Worm (Caenorhabditis elegans): Measurements from ENCODE around the gene zig-5.
A peak's percentile ranks its signal among the peaks of the same experiment; 100 is the strongest.

Gene zig-5

DNA sequence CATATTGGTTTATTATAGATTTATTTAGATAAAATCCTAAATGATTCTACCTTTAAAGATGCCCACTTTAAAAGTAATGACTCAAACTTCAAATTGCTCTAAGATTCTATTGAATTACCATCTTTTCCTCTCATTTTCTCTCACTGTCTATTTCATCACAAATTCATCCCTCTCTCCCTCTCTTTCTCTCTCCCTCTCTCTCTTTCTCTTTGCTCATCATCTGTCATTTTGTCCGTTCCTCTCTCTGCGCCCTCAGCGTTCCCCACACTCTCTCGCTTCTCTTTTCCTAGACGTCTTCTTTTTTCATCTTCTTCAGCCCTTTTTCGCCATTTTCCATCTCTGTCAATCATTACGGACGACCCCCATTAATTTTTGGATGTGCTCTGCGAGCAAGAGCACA lies 48.2 kb downstream of the zig-5 start (continued):
- TF ChIP-seq sox-4 (tag; optimal IDR thresholded peaks at IDR 0.05) (no peak), lin-13 (GFP tag; optimal IDR thresholded peaks at IDR 0.05) (peak; percentile 5), dsc-1 (tag; optimal IDR thresholded peaks at IDR 0.05) (peak; percentile 47), fkh-4 (tag; optimal IDR thresholded peaks at IDR 0.05; ENCODE audit: borderline replicate concordance) (no peak), ceh-90 (tag; optimal IDR thresholded peaks at IDR 0.05) (no peak), lin-35 (GFP tag; optimal IDR thresholded peaks at IDR 0.05) (peak; percentile 73 to 79), ets-5 (GFP tag; IDR thresholded peaks at IDR 0.05) (no peak), ztf-4 (tag; optimal IDR thresholded peaks at IDR 0.05) (no peak), rnt-1 (tag; optimal IDR thresholded peaks at IDR 0.05) (no peak), xbp-1 (tag; optimal IDR thresholded peaks at IDR 0.05) (peak; percentile 22), pqm-1 (tag; optimal IDR thresholded peaks at IDR 0.05) (no peak), skn-1 (tag; optimal IDR thresholded peaks at IDR 0.05) (no peak), nhr-90 (tag; optimal IDR thresholded peaks at IDR 0.05; ENCODE audit: poor library complexity) (no peak), hpl-2 (GFP tag; optimal IDR thresholded peaks at IDR 0.05) (no peak), nhr-237 (tag; optimal IDR thresholded peaks at IDR 0.05) (no peak), mdl-1 (tag; optimal IDR thresholded peaks at IDR 0.05) (no peak), nhr-71 (tag; optimal IDR thresholded peaks at IDR 0.05) (peak; percentile 63), unc-62 (GFP tag; optimal IDR thresholded peaks at IDR 0.05) (no peak), swsn-7 (tag; optimal IDR thresholded peaks at IDR 0.05) (peak; percentile 37), fos-1 (tag; optimal IDR thresholded peaks at IDR 0.05) (no peak), ceh-63 (GFP tag; optimal IDR thresholded peaks at IDR 0.05) (no peak), F16B12.6 (tag; optimal IDR thresholded peaks at IDR 0.05) (no peak), egl-27 (tag; optimal IDR thresholded peaks at IDR 0.05) (no peak), nhr-84 (tag; optimal IDR thresholded peaks at IDR 0.05) (no peak), blmp-1 (tag; optimal IDR thresholded peaks at IDR 0.05) (no peak), zag-1 (tag; optimal IDR thresholded peaks at IDR 0.05) (no peak), C16A3.4 (tag; optimal IDR thresholded peaks at IDR 0.05) (no peak), snu-23 (GFP tag; optimal IDR thresholded peaks at IDR 0.05) (peak; percentile 41), hlh-17 (GFP tag; optimal IDR thresholded peaks at IDR 0.05; ENCODE audit: borderline replicate concordance) (no peak), nhr-47 (tag; optimal IDR thresholded peaks at IDR 0.05) (peak; percentile 55), efl-1 (optimal IDR thresholded peaks at IDR 0.05) (peak; percentile 57 to 73), efl-1 (GFP tag; optimal IDR thresholded peaks at IDR 0.05 in 1 of 2) (peak; percentile 88 to 97), dpl-1 (GFP tag; optimal IDR thresholded peaks at IDR 0.05) (peak in 2 of 3 experiments; percentile 68 to 78), egl-13 (tag; optimal IDR thresholded peaks at IDR 0.05) (peak; percentile 51), zip-4 (GFP tag; optimal IDR thresholded peaks at IDR 0.05) (no peak), grh-1 (GFP tag; IDR thresholded peaks at IDR 0.05) (no peak), C34B4.2 (tag; optimal IDR thresholded peaks at IDR 0.05) (no peak), aly-2 (tag; optimal IDR thresholded peaks at IDR 0.05) (no peak), tlp-1 (tag; optimal IDR thresholded peaks at IDR 0.05) (no peak), snpc-4 (tag; optimal IDR thresholded peaks at IDR 0.05) (no peak), mef-2 (tag; optimal IDR thresholded peaks at IDR 0.05) (no peak), isw-1 (GFP tag; IDR thresholded peaks at IDR 0.05) (no peak), nhr-28 (tag; optimal IDR thresholded peaks at IDR 0.05) (no peak), aha-1 (tag; optimal IDR thresholded peaks at IDR 0.05) (peak; percentile 12), nhr-11 (tag; optimal IDR thresholded peaks at IDR 0.05) (no peak), ceh-82 (tag; optimal IDR thresholded peaks at IDR 0.05) (peak; percentile 89 to 95 (median 94)), lin-39 (tag; optimal IDR thresholded peaks at IDR 0.05) (no peak), irx-1 (tag; optimal IDR thresholded peaks at IDR 0.05) (no peak), alr-1 (tag; optimal IDR thresholded peaks at IDR 0.05; ENCODE audit: borderline replicate concordance) (no peak), Y116A8C.19 (tag; optimal IDR thresholded peaks at IDR 0.05; ENCODE audit: borderline replicate concordance) (no peak), lsy-2 (tag; optimal IDR thresholded peaks at IDR 0.05) (peak; percentile 5 to 39), nhr-76 (tag; optimal IDR thresholded peaks at IDR 0.05) (no peak), tbx-2 (tag; optimal IDR thresholded peaks at IDR 0.05) (peak; percentile 34), mab-9 (GFP tag; IDR thresholded peaks at IDR 0.05) (no peak), ceh-88 (GFP tag; IDR thresholded peaks at IDR 0.05) (no peak)
